Worm (Caenorhabditis elegans): ENCODE data around the gene zip-7.

The zip-7 gene

ce11 chrIV:16492327-16492726, 13.2 kb downstream of the zip-7 start (continued):
- TF ChIP-seq gei-8 (GFP tag; optimal IDR thresholded peaks at IDR 0.05) (peak; percentile 7), saeg-2 (GFP tag; IDR thresholded peaks at IDR 0.05) (0 out of 2 replicates have a peak, but pooled peaks have one; percentile 32), hif-1 (tag; optimal IDR thresholded peaks at IDR 0.05) (peak; percentile 47 to 92), unc-39 (tag; optimal IDR thresholded peaks at IDR 0.05) (no peak), snpc-1.2 (GFP tag; IDR thresholded peaks at IDR 0.05) (0 out of 2 replicates have a peak, but pooled peaks have one; percentile 7), daf-12 (tag; optimal IDR thresholded peaks at IDR 0.05) (no peak), egl-27 (tag; optimal IDR thresholded peaks at IDR 0.05) (no peak), mdl-1 (tag; optimal IDR thresholded peaks at IDR 0.05) (peak; percentile 55 to 88), ZK546.5 (tag; optimal IDR thresholded peaks at IDR 0.05) (no peak), R02D3.7 (tag; optimal IDR thresholded peaks at IDR 0.05) (no peak), ceh-28 (tag; optimal IDR thresholded peaks at IDR 0.05) (peak; percentile 87), Y105C5A.15 (GFP tag; IDR thresholded peaks at IDR 0.05) (no peak), skn-1 (tag; optimal IDR thresholded peaks at IDR 0.05) (no peak), vab-7 (GFP tag; IDR thresholded peaks at IDR 0.05) (no peak; the same call in 1 of the 2 replicates), dpl-1 (GFP tag; optimal IDR thresholded peaks at IDR 0.05) (peak; percentile 51), pha-4 (GFP tag; IDR thresholded peaks at IDR 0.05) (peak; percentile 78), pha-4 (tag; optimal IDR thresholded peaks at IDR 0.05) (no peak), hlh-11 (tag; optimal IDR thresholded peaks at IDR 0.05) (peak; percentile 95), dmd-6 (GFP tag; IDR thresholded peaks at IDR 0.05) (peak; percentile 81), F10B5.3 (tag; optimal IDR thresholded peaks at IDR 0.05) (peak; percentile 41), nhr-48 (tag; optimal IDR thresholded peaks at IDR 0.05) (peak; percentile 76), ZK337.2 (GFP tag; IDR thresholded peaks at IDR 0.05) (0 out of 2 replicates have a peak, but pooled peaks have one; percentile 6), tag-97 (GFP tag; IDR thresholded peaks at IDR 0.05) (no peak), F37D6.2 (tag; optimal IDR thresholded peaks at IDR 0.05) (peak; percentile 75), spr-1 (tag; optimal IDR thresholded peaks at IDR 0.05) (peak; percentile 87), F44E2.7 (GFP tag; IDR thresholded peaks at IDR 0.05) (no peak), hlh-30 (tag; optimal IDR thresholded peaks at IDR 0.05; ENCODE audit: insufficient read depth) (peak; percentile 94), php-3 (GFP tag; IDR thresholded peaks at IDR 0.05) (no peak), lin-38 (GFP tag; IDR thresholded peaks at IDR 0.05) (peak; percentile 61), ztf-11 (tag; optimal IDR thresholded peaks at IDR 0.05) (no peak), Y48G9A.11 (GFP tag; IDR thresholded peaks at IDR 0.05) (no peak), mxl-3 (GFP tag; optimal IDR thresholded peaks at IDR 0.05) (peak; percentile 64), T20F7.1 (GFP tag; optimal IDR thresholded peaks at IDR 0.05) (no peak), lim-7 (GFP tag; IDR thresholded peaks at IDR 0.05) (0 out of 2 replicates have a peak, but pooled peaks have one; percentile 32), lin-39 (tag; optimal IDR thresholded peaks at IDR 0.05) (no peak), Y5F2A.4 (GFP tag; optimal IDR thresholded peaks at IDR 0.05) (no peak), snpc-4 (tag; optimal IDR thresholded peaks at IDR 0.05) (no peak), nhr-6 (tag; optimal IDR thresholded peaks at IDR 0.05) (peak; percentile 78), nhr-11 (tag; optimal IDR thresholded peaks at IDR 0.05) (peak; percentile 57), dmd-9 (GFP tag; IDR thresholded peaks at IDR 0.05) (peak; percentile 80), ceh-62 (tag; optimal IDR thresholded peaks at IDR 0.05) (no peak), nhr-10 (tag; optimal IDR thresholded peaks at IDR 0.05) (peak; percentile 18), nhr-111 (GFP tag; optimal IDR thresholded peaks at IDR 0.05) (no peak), nhr-42 (GFP tag; IDR thresholded peaks at IDR 0.05) (0 out of 2 replicates have a peak, but pooled peaks have one; percentile 14), nhr-76 (tag; optimal IDR thresholded peaks at IDR 0.05) (no peak), duxl-1 (tag; optimal IDR thresholded peaks at IDR 0.05; ENCODE audit: poor library complexity) (peak; percentile 41), sdz-12 (GFP tag; optimal IDR thresholded peaks at IDR 0.05) (no peak), mep-1 (tag; optimal IDR thresholded peaks at IDR 0.05) (peak; percentile 93), Y75B8A.6 (GFP tag; IDR thresholded peaks at IDR 0.05) (no peak; the same call in 1 of the 2 replicates), ceh-20 (GFP tag; IDR thresholded peaks at IDR 0.05) (peak; percentile 70), ceh-44 (GFP tag; IDR thresholded peaks at IDR 0.05) (peak; percentile 28; the same call in 1 of the 2 replicates), jun-1 (tag; optimal IDR thresholded peaks at IDR 0.05) (no peak)

Data from whole organism, L4 larva.